Fruit fly (Drosophila melanogaster) whole organism, adult: Measurements from ENCODE around the gene Pgant35A.

Experiments used
- CG11617 ChIP-seq: fragments of 200-800 bp; sonication (Bioruptor generic); optimal IDR thresholded peaks from 2 replicates; lab custom pipeline; 2017; ENCODE audit warnings: mild to moderate bottlenecking, missing biosample characterization, missing genetic modification reagents, missing genetic modification characterization
- CG12768 ChIP-seq: fragments of 200-800 bp; sonication (Bioruptor generic); optimal IDR thresholded peaks from 2 replicates; lab custom pipeline; 2017; ENCODE audit warnings: missing biosample characterization, missing genetic modification characterization, mild to moderate bottlenecking, moderate library complexity, missing genetic modification reagents
- CG14711 ChIP-seq: fragments of 200-800 bp; sonication (Bioruptor generic); optimal IDR thresholded peaks from 2 replicates; lab custom pipeline; 2018; ENCODE audit warnings: missing biosample characterization, mild to moderate bottlenecking, missing genetic modification characterization, moderate library complexity
- CG1620 ChIP-seq: fragments of 200-800 bp; sonication (Bioruptor generic); optimal IDR thresholded peaks from 2 replicates; lab custom pipeline; 2016; ENCODE audit warnings: missing biosample characterization, missing genetic modification characterization
- CG33017 ChIP-seq: fragments of 200-800 bp; sonication (Bioruptor generic); optimal IDR thresholded peaks from 2 replicates; lab custom pipeline; 2018; ENCODE audit warnings: missing biosample characterization, mild to moderate bottlenecking, missing genetic modification characterization, moderate library complexity
- CG5204 ChIP-seq: fragments of 200-800 bp; sonication (Bioruptor generic); optimal IDR thresholded peaks from 2 replicates; lab custom pipeline; 2016; ENCODE audit warnings: missing biosample characterization, missing genetic modification characterization
- CG7045 ChIP-seq: fragments of 200-800 bp; sonication (Bioruptor generic); optimal IDR thresholded peaks from 2 replicates; lab custom pipeline; 2017; ENCODE audit warnings: missing biosample characterization, mild to moderate bottlenecking, missing genetic modification characterization
- CG7101 ChIP-seq: fragments of 200-800 bp; sonication (Bioruptor generic); optimal IDR thresholded peaks from 2 replicates; lab custom pipeline; 2018; ENCODE audit warnings: missing biosample characterization, mild to moderate bottlenecking, missing genetic modification characterization, moderate library complexity
- Clk ChIP-seq: fragments of 200-800 bp; sonication (Bioruptor generic); optimal IDR thresholded peaks from 2 replicates; lab custom pipeline; 2017; ENCODE audit warnings: missing biosample characterization, missing genetic modification characterization
- Crg-1 ChIP-seq: fragments of 200-800 bp; sonication (Bioruptor generic); optimal IDR thresholded peaks from 2 replicates; lab custom pipeline; 2016; ENCODE audit warnings: missing biosample characterization, missing genetic modification characterization
- Hr96 ChIP-seq: fragments of 200-800 bp; sonication (Bioruptor generic); optimal IDR thresholded peaks from 2 replicates; lab custom pipeline; 2016; ENCODE audit warnings: missing biosample characterization, missing genetic modification characterization
- Mnt ChIP-seq: fragments of 200-800 bp; sonication (Bioruptor generic); optimal IDR thresholded peaks from 2 replicates; lab custom pipeline; 2016; ENCODE audit warnings: missing biosample characterization, mild to moderate bottlenecking, missing genetic modification characterization
- bab1 ChIP-seq: fragments of 200-800 bp; sonication (Bioruptor generic); optimal IDR thresholded peaks from 3 replicates; lab custom pipeline; 2019; ENCODE audit warnings: missing biosample characterization, mild to moderate bottlenecking, missing genetic modification characterization, moderate library complexity
- cic ChIP-seq: fragments of 200-800 bp; sonication (Bioruptor generic); optimal IDR thresholded peaks from 2 replicates; lab custom pipeline; 2017; ENCODE audit warnings: missing biosample characterization, mild to moderate bottlenecking, missing genetic modification characterization, moderate library complexity
- cnc ChIP-seq, 2 experiments: fragments of >200 bp; optimal IDR thresholded peaks; 2 replicates each; lab custom pipeline; 2017
- kay ChIP-seq: fragments of 200-800 bp; sonication (Bioruptor generic); peaks from one replicate; lab custom pipeline; 2016; ENCODE audit warnings: missing biosample characterization, missing genetic modification characterization, borderline replicate concordance
- ovo ChIP-seq: fragments of 200-800 bp; sonication (Bioruptor generic); optimal IDR thresholded peaks from 2 replicates; lab custom pipeline; 2016; ENCODE audit warnings: missing biosample characterization, missing genetic modification characterization
- pad ChIP-seq: fragments of 200-800 bp; sonication (Bioruptor generic); optimal IDR thresholded peaks from 3 replicates; lab custom pipeline; 2017; ENCODE audit warnings: missing biosample characterization, missing genetic modification characterization, mild to moderate bottlenecking, moderate library complexity, missing genetic modification reagents
- tj ChIP-seq: fragments of 200-800 bp; sonication (Bioruptor generic); optimal IDR thresholded peaks from 3 replicates; lab custom pipeline; 2017; ENCODE audit warnings: missing biosample characterization, mild to moderate bottlenecking, missing genetic modification characterization, moderate library complexity
- toe ChIP-seq: fragments of 200-800 bp; sonication (Bioruptor generic); optimal IDR thresholded peaks from 2 replicates; lab custom pipeline; 2016; ENCODE audit warnings: missing biosample characterization, missing genetic modification characterization

Gene Pgant35A

dm6 chr2L:14370777-14371096 lies 11.7 kb downstream of the Pgant35A start:
- no peak for TF ChIP-seq pad (GFP tag; lab: Kevin White, UChicago)
- no peak for TF ChIP-seq CG1620
- TF ChIP-seq CG14711 (tag; lab: Kevin White, UChicago), result no peak
- no peak for TF ChIP-seq tj (GFP tag; lab: Kevin White, UChicago)
- no peak for TF ChIP-seq Crg-1 (GFP tag; lab: Kevin White, UChicago)
- TF ChIP-seq CG7101, result no peak
- no peak for TF ChIP-seq toe
- no peak for TF ChIP-seq CG33017 (tag; lab: Kevin White, UChicago)
- no peak for TF ChIP-seq CG11617 (GFP tag; lab: Kevin White, UChicago)
- no peak for TF ChIP-seq kay

DNA sequence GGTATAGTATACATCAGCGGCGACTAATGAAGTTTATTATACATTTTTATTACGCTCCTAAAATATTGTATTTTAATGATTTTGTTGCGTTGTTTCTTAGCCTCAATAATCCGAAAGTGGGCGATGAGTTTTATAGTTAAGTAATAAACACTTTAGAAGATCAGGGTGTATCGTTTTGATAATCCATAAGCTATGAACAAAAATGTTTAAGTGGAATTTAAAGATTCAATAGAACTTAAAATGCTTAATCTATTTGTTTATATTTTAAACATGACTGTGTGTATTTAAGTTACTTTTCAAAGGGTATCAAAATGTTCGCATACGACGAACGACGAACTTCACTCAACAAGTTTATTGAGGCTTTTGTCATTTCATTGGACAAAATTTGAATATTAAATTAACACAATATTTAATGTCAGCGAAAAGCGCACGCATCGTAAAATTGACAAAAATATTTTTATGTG lies 13.2 kb downstream of the Pgant35A start:
- TF ChIP-seq CG33017 (tag; lab: Kevin White, UChicago), result no peak
- no peak for TF ChIP-seq CG7045 (GFP tag; lab: Kevin White, UChicago)
- TF ChIP-seq Mnt (GFP tag; lab: Kevin White, UChicago), result no peak
- no peak for TF ChIP-seq Hr96 (GFP tag; lab: Kevin White, UChicago)
- TF ChIP-seq cic (GFP tag; lab: Kevin White, UChicago), result no peak
- TF ChIP-seq CG1620, result no peak
- no peak for TF ChIP-seq kay

DNA sequence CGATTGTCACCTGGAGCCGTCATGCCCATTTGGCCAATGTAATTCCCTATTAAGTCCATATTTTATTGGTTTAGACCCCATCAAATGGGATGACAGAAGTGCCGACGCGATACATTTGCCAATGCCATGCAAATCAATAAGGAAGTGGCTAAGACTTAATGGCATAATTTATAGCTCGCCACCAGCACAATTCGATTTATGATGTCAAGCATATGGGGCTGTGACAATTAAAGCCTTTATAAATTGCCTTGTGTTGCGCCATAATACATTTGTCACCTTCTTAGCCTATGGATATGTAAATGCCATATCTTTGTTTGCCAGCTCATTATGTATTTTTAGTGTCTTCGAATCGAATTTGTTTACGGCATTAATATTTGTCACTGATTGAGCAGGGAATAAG lies 14.2 kb downstream of the Pgant35A start:
- TF ChIP-seq Crg-1 (GFP tag; lab: Kevin White, UChicago) (no peak), CG7045 (GFP tag; lab: Kevin White, UChicago) (no peak), cnc (optimal IDR thresholded peaks at IDR 0.05; lab: Kevin White, UChicago) (no peak), tj (GFP tag; lab: Kevin White, UChicago) (no peak), CG11617 (GFP tag; lab: Kevin White, UChicago) (no peak), bab1 (GFP tag; lab: Kevin White, UChicago) (no peak)

- no peak for TF ChIP-seq Crg-1 (GFP tag; lab: Kevin White, UChicago)
- no peak for TF ChIP-seq kay
- no peak for TF ChIP-seq bab1 (GFP tag; lab: Kevin White, UChicago)
- no peak for TF ChIP-seq ovo
- TF ChIP-seq toe, result no peak
Observed at dm6 chr2L:14374024-14374423, 15.0 kb downstream of the Pgant35A start.

DNA sequence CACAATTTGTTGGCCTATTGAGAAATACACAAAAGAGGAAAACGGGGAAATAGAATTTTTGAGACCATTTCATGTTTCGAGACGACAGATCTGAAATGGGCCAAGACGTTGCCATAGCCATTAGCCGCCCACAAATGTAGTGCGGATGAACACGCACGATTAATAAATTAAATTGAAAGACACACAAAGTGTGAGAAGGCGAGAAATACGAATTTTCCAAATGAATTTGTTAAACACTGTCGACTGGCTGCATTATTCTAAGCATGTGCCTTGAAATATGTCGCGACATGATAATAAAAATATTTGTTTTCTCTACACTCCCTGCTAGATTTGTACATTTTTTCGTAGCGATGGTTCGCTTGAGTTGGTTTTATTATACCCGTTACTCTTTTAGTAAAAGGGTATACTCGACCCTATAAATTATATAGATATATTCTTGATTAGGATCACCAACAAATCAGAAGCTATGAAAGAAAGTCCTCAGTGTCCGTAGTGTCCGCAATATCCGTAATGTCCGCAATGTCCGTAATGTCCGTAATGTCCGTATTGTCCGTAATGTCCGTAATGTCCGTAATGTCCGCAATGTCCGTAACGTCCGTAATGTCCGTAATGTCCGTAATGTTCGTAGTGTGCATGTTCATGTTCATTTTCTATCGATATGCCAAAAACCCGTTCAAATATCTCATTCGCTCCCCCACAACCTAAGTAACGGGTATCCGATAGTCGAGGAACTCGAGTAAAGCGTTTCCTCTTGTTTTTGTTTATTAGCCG lies 17.6 kb downstream of the Pgant35A start:
- TF ChIP-seq bab1 (GFP tag; lab: Kevin White, UChicago), result no peak
- no peak for TF ChIP-seq Hr96 (GFP tag; lab: Kevin White, UChicago)
- no peak for TF ChIP-seq cnc (optimal IDR thresholded peaks at IDR 0.05; lab: Kevin White, UChicago)
- no peak for TF ChIP-seq Crg-1 (GFP tag; lab: Kevin White, UChicago)
- no peak for TF ChIP-seq CG7101
- TF ChIP-seq CG14711 (tag; lab: Kevin White, UChicago), result no peak
- TF ChIP-seq Mnt (GFP tag; lab: Kevin White, UChicago), result no peak
- no peak for TF ChIP-seq CG11617 (GFP tag; lab: Kevin White, UChicago)
- no peak for TF ChIP-seq CG12768 (GFP tag; lab: Kevin White, UChicago)
- no peak for TF ChIP-seq CG5204 (GFP tag; lab: Kevin White, UChicago)
- TF ChIP-seq CG1620, result no peak
- TF ChIP-seq pad (GFP tag; lab: Kevin White, UChicago), result no peak
- no peak for TF ChIP-seq cic (GFP tag; lab: Kevin White, UChicago)
- TF ChIP-seq Clk, result no peak
- TF ChIP-seq toe, result no peak
- TF ChIP-seq tj (GFP tag; lab: Kevin White, UChicago), result no peak
- no peak for TF ChIP-seq ovo
- no peak for TF ChIP-seq CG7045 (GFP tag; lab: Kevin White, UChicago)

dm6 chr2L:14381072-14381471 lies 22.0 kb downstream of the Pgant35A start, which contains the start of gene ppk:
Gene ppk (minus strand): TSS chr2L:14381172.
- TF ChIP-seq CG1620 (no peak), CG14711 (tag; lab: Kevin White, UChicago) (no peak), cnc (optimal IDR thresholded peaks at IDR 0.05; lab: Kevin White, UChicago) (no peak), tj (GFP tag; lab: Kevin White, UChicago) (no peak), cic (GFP tag; lab: Kevin White, UChicago) (no peak), ovo (no peak), CG12768 (GFP tag; lab: Kevin White, UChicago) (no peak), CG5204 (GFP tag; lab: Kevin White, UChicago) (no peak), Hr96 (GFP tag; lab: Kevin White, UChicago) (no peak)

- TF ChIP-seq CG11617 (GFP tag; lab: Kevin White, UChicago), result no peak
- TF ChIP-seq CG7045 (GFP tag; lab: Kevin White, UChicago), result no peak
- no peak for TF ChIP-seq pad (GFP tag; lab: Kevin White, UChicago)
- TF ChIP-seq CG7101, result no peak
Observed at dm6 chr2L:14381881-14382280, 22.8 kb downstream of the Pgant35A start.
